Worm (Caenorhabditis elegans): ENCODE measurements around the gene Y54G2A.19.

DNA sequence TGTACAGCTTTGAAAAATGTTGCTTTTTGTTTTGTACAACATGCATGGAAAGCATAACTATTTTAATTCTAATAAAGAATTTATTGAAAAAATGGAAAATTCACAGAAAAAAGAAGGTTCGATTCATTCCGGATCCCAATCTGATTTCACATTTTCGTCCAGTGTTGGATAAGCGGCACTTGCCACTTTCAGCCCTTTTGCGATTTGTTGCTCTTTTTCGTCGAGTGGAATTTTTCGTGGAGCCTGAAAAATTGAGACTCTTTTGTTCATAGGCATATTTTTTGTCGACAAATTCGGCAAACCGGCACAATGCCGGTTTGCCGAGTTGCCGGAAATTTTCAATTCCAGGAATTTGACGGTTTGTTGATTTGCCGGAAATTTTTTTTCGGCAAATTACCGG, 42.9 kb downstream of the Y54G2A.19 start:
- TF ChIP-seq him-1 (tag; optimal IDR thresholded peaks at IDR 0.05) (no peak), dao-5 (tag; optimal IDR thresholded peaks at IDR 0.05) (no peak)

Measured in whole organism, L4/young adult.